Worm (Caenorhabditis elegans) whole organism, late embryonic: ENCODE measurements around the gene unc-70.

Experiments used
- C38D4.7 ChIP-seq: fragments of 200-800 bp; sonication (Bioruptor generic); optimal IDR thresholded peaks from 2 replicates; lab custom pipeline; 2018; ENCODE audit warnings: mild to moderate bottlenecking, missing genetic modification characterization, moderate library complexity, missing compliant biosample characterization
- K02D7.2 ChIP-seq: sonication (generic microtip); optimal IDR thresholded peaks from 2 replicates; lab custom pipeline; 2017; ENCODE audit warnings: mild to moderate bottlenecking, missing genetic modification characterization, missing compliant biosample characterization
- K09A11.1 ChIP-seq: sonication (generic microtip); optimal IDR thresholded peaks from 2 replicates; lab custom pipeline; 2017; ENCODE audit warnings: antibody characterized with exemption, mild to moderate bottlenecking, missing genetic modification characterization, missing compliant biosample characterization; ENCODE audit not compliant: insufficient read depth
- Y22D7AL.16 ChIP-seq: sonication (generic microtip); optimal IDR thresholded peaks from 2 replicates; lab custom pipeline; 2016; ENCODE audit warnings: missing genetic modification characterization, missing compliant biosample characterization
- ceh-19 ChIP-seq: fragments of 200-800 bp; sonication (Bioruptor generic); optimal IDR thresholded peaks from 2 replicates; lab custom pipeline; 2018; ENCODE audit warnings: mild to moderate bottlenecking, missing genetic modification characterization, missing compliant biosample characterization
- ceh-2 ChIP-seq: sonication (generic microtip); optimal IDR thresholded peaks from 2 replicates; lab custom pipeline; 2016; ENCODE audit warnings: missing genotype, missing genetic modification characterization, missing compliant biosample characterization
- ceh-22 ChIP-seq: sonication (generic microtip); optimal IDR thresholded peaks from 2 replicates; lab custom pipeline; 2017; ENCODE audit warnings: missing biosample characterization, missing genetic modification characterization
- ceh-24 ChIP-seq: sonication (generic microtip); optimal IDR thresholded peaks from 2 replicates; lab custom pipeline; 2016; ENCODE audit warnings: mild to moderate bottlenecking, missing genetic modification characterization, missing compliant biosample characterization
- ceh-30 ChIP-seq: fragments of 150-350 bp; optimal IDR thresholded peaks from 2 replicates; lab custom pipeline; 2014; ENCODE audit warnings: missing biosample characterization, missing genetic modification characterization
- ceh-45 ChIP-seq: fragments of 200-800 bp; sonication (Bioruptor generic); IDR thresholded peaks from 2 replicates; pipeline ENCODE4 v1.3.6; 2022; ENCODE audit warnings: missing genetic modification reagents, missing genetic modification characterization, missing compliant biosample characterization
- ceh-48 ChIP-seq: sonication (generic microtip); optimal IDR thresholded peaks from 2 replicates; lab custom pipeline; 2016; ENCODE audit warnings: missing genetic modification characterization, inconsistent platforms, missing compliant biosample characterization
- ceh-9 ChIP-seq: sonication (generic microtip); optimal IDR thresholded peaks from 2 replicates; lab custom pipeline; 2016; ENCODE audit warnings: mild to moderate bottlenecking, missing genetic modification characterization, inconsistent platforms, missing compliant biosample characterization
- che-1 ChIP-seq: sonication (generic microtip); optimal IDR thresholded peaks from 2 replicates; lab custom pipeline; 2016; ENCODE audit warnings: mild to moderate bottlenecking, missing genetic modification characterization, missing compliant biosample characterization
- elt-2 ChIP-seq: sonication (generic microtip); optimal IDR thresholded peaks from 2 replicates; lab custom pipeline; 2016; ENCODE audit warnings: missing genetic modification reagents, missing genetic modification characterization, missing compliant biosample characterization
- elt-4 ChIP-seq: sonication (generic microtip); optimal IDR thresholded peaks from 2 replicates; lab custom pipeline; 2016; ENCODE audit warnings: missing genetic modification characterization, missing compliant biosample characterization
- eyg-1 ChIP-seq: sonication (generic microtip); optimal IDR thresholded peaks from 2 replicates; lab custom pipeline; 2016; ENCODE audit warnings: missing genotype, missing genetic modification characterization, missing compliant biosample characterization
- fax-1 ChIP-seq: sonication (generic microtip); optimal IDR thresholded peaks from 2 replicates; lab custom pipeline; 2016; ENCODE audit warnings: missing genotype, missing genetic modification characterization, missing compliant biosample characterization
- fkh-10 ChIP-seq: fragments of 150-350 bp; optimal IDR thresholded peaks from 2 replicates; lab custom pipeline; 2014; ENCODE audit warnings: missing biosample characterization, missing genetic modification reagents, missing genetic modification characterization
- fkh-6 ChIP-seq: sonication (generic microtip); optimal IDR thresholded peaks from 2 replicates; lab custom pipeline; 2016; ENCODE audit warnings: missing genetic modification characterization, missing compliant biosample characterization
- hlh-13 ChIP-seq: fragments of 200-800 bp; sonication (Bioruptor generic); optimal IDR thresholded peaks from 2 replicates; lab custom pipeline; 2018; ENCODE audit warnings: mild to moderate bottlenecking, missing genetic modification characterization, missing compliant biosample characterization
- hlh-30 ChIP-seq: sonication (generic microtip); optimal IDR thresholded peaks from 2 replicates; lab custom pipeline; 2017; ENCODE audit warnings: antibody characterized with exemption, missing genetic modification characterization, missing compliant biosample characterization; ENCODE audit not compliant: insufficient read depth
- hlh-6 ChIP-seq: sonication (generic microtip); optimal IDR thresholded peaks from 2 replicates; lab custom pipeline; 2016; ENCODE audit warnings: missing genotype, missing genetic modification characterization, missing compliant biosample characterization
- hlh-8 ChIP-seq: sonication (generic microtip); optimal IDR thresholded peaks from 2 replicates; lab custom pipeline; 2016; ENCODE audit warnings: missing genotype, missing genetic modification characterization, missing compliant biosample characterization
- madf-2 ChIP-seq: sonication (generic microtip); optimal IDR thresholded peaks from 2 replicates; lab custom pipeline; 2017; ENCODE audit warnings: missing genetic modification characterization, missing compliant biosample characterization
- mec-3 ChIP-seq: sonication (generic microtip); optimal IDR thresholded peaks from 2 replicates; lab custom pipeline; 2016; ENCODE audit warnings: borderline replicate concordance, missing genetic modification characterization, missing compliant biosample characterization
- nhr-232 ChIP-seq: sonication (generic microtip); optimal IDR thresholded peaks from 2 replicates; lab custom pipeline; 2016; ENCODE audit warnings: missing genetic modification characterization, missing compliant biosample characterization
- pag-3 ChIP-seq: sonication (generic microtip); optimal IDR thresholded peaks from 2 replicates; lab custom pipeline; 2016; ENCODE audit warnings: missing compliant biosample characterization, missing genetic modification characterization, borderline replicate concordance
- pat-9 ChIP-seq: fragments of 200-800 bp; sonication (Bioruptor generic); optimal IDR thresholded peaks from 2 replicates; lab custom pipeline; 2018; ENCODE audit warnings: mild to moderate bottlenecking, missing genetic modification characterization, moderate library complexity, missing compliant biosample characterization
- pax-1 ChIP-seq: fragments of 150-350 bp; optimal IDR thresholded peaks from 2 replicates; lab custom pipeline; 2014; ENCODE audit warnings: missing biosample characterization, missing genetic modification characterization
- pha-4 ChIP-seq: fragments of 150-350 bp; optimal IDR thresholded peaks from 2 replicates; lab custom pipeline; 2018; ENCODE audit warnings: missing biosample characterization, missing genetic modification reagents, missing genetic modification characterization
- pros-1 ChIP-seq: fragments of 150-350 bp; optimal IDR thresholded peaks from 2 replicates; lab custom pipeline; 2014; ENCODE audit warnings: missing biosample characterization, missing genetic modification reagents, missing genetic modification characterization
- ref-2 ChIP-seq: sonication (generic microtip); optimal IDR thresholded peaks from 2 replicates; lab custom pipeline; 2016; ENCODE audit warnings: missing genetic modification characterization, missing compliant biosample characterization
- rnt-1 ChIP-seq: sonication (generic microtip); optimal IDR thresholded peaks from 2 replicates; lab custom pipeline; 2016; ENCODE audit warnings: missing genetic modification characterization, missing compliant biosample characterization
- sox-2 ChIP-seq: fragments of 200-800 bp; sonication (Bioruptor generic); IDR thresholded peaks from 2 replicates; pipeline ENCODE4 v1.3.6; 2022; ENCODE audit warnings: missing genetic modification reagents, missing genetic modification characterization, missing compliant biosample characterization
- syd-9 ChIP-seq: sonication (generic microtip); optimal IDR thresholded peaks from 2 replicates; lab custom pipeline; 2016; ENCODE audit warnings: mild to moderate bottlenecking, missing genetic modification characterization, moderate library complexity, missing compliant biosample characterization
- tbx-2 ChIP-seq: sonication (generic microtip); optimal IDR thresholded peaks from 2 replicates; lab custom pipeline; 2016; ENCODE audit warnings: missing genetic modification characterization, missing compliant biosample characterization
- ttx-3 ChIP-seq: sonication (generic microtip); optimal IDR thresholded peaks from 2 replicates; lab custom pipeline; 2016; ENCODE audit warnings: missing genetic modification reagents, missing genetic modification characterization, missing compliant biosample characterization
- unc-42 ChIP-seq: sonication (generic microtip); optimal IDR thresholded peaks from 2 replicates; lab custom pipeline; 2016; ENCODE audit warnings: missing genotype, missing genetic modification characterization, missing compliant biosample characterization
- unc-86 ChIP-seq: sonication (generic microtip); optimal IDR thresholded peaks from 2 replicates; lab custom pipeline; 2016; ENCODE audit warnings: missing genetic modification characterization, missing compliant biosample characterization
- zip-5 ChIP-seq: sonication (generic microtip); optimal IDR thresholded peaks from 2 replicates; lab custom pipeline; 2016; ENCODE audit warnings: missing genetic modification characterization, missing compliant biosample characterization

The unc-70 gene

DNA sequence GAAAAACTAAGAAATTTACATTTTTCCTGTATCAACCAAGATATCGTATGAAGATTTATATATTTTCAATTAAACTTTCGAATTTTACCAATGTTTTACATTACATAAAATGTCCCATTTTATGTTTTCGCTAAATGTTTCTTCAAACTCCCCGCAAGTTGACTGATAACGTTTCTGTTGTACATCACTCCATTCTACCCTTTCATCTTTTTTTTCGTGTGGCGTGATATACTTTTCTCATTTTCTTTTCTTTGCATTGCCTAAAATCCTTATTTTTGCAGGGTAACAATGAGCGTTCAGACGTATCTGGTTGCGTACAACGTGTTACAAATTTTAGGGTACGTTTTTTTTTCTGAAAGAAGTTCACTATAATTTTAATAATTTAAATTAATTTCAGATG is 42.1 kb upstream of the unc-70 start, which contains the start of gene hpo-8:
Gene hpo-8 (plus strand): TSS at position 282 of the 400 bp plus-strand sequence.
- TF ChIP-seq ceh-48 (tag; lab: Kevin White, UChicago) (no peak), pha-4 (tag; lab: Kevin White, UChicago) (no peak), ceh-30 (tag; lab: Kevin White, UChicago) (no peak), rnt-1 (tag; lab: Kevin White, UChicago) (no peak)

DNA sequence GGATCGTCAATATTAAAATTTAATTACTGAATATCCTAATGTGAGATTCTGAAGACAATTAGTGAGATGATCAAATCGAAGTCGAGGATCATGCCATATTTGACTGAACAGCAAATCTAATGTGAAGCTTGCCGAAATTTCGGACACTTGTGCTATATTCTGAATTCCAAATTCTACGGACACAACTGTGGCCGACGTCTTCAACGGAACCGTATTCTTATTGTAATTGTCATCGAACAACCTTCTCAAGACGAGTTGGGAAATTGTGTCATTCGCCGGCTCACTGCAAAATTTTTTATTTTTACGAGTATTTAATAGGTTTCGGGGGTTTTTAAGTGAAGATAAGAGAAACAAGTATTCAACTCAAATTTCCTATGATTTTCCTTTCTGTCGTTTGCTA is 38.7 kb upstream of the unc-70 start, which contains the start of gene T15B7.1:
Gene T15B7.1 (plus strand): TSS at position 301 of the 400 bp plus-strand sequence.
- no peak for TF ChIP-seq zip-5 (tag; lab: Kevin White, UChicago)
- no peak for TF ChIP-seq ceh-9 (tag; lab: Kevin White, UChicago)
- TF ChIP-seq fax-1 (tag; lab: Kevin White, UChicago), result no peak
- TF ChIP-seq elt-2 (tag; lab: Kevin White, UChicago), result no peak
- TF ChIP-seq Y22D7AL.16 (tag; lab: Kevin White, UChicago), result no peak
- TF ChIP-seq madf-2, result no peak
- no peak for TF ChIP-seq C38D4.7 (GFP tag; lab: Kevin White, UChicago)
- TF ChIP-seq K09A11.1, result no peak
- no peak for TF ChIP-seq pat-9
- no peak for TF ChIP-seq fkh-10 (GFP tag; lab: Kevin White, UChicago)
- TF ChIP-seq eyg-1 (tag; lab: Kevin White, UChicago), result no peak
- no peak for TF ChIP-seq sox-2 (GFP tag; lab: Robert Waterston, UW)
- no peak for TF ChIP-seq pax-1 (tag; lab: Kevin White, UChicago)
- TF ChIP-seq nhr-232, result no peak
- no peak for TF ChIP-seq ceh-22
- no peak for TF ChIP-seq unc-42
- TF ChIP-seq hlh-6 (tag; lab: Kevin White, UChicago), result no peak

DNA sequence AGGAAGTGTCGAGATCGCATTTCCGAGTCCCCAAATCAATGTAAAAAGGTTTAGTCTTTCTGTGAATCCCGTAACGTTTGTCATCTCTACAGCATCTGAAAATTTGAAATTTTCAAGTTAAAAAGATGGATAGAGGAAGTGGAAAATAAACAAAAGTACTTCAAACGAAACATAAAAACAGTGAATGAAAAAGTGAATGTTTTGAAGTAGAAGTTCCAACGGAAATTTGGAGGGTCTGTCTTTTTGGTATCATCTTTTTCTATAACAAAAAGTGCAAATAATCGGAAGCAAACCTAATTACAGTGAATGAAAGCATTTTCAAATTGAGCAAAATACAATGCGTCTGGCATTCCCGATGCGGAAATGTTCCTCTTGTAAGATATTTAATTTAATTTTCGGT is 34.6 kb upstream of the unc-70 start, which contains the start of gene lgc-54:
Gene lgc-54 (minus strand): TSS at position 101 of the 400 bp plus-strand sequence.
- no peak for TF ChIP-seq che-1 (tag; lab: Kevin White, UChicago)
- no peak for TF ChIP-seq Y22D7AL.16 (tag; lab: Kevin White, UChicago)
- TF ChIP-seq pag-3 (tag; lab: Kevin White, UChicago), result no peak
- TF ChIP-seq hlh-8 (tag; lab: Kevin White, UChicago), result no peak
- no peak for TF ChIP-seq unc-86
- TF ChIP-seq ceh-45 (GFP tag; lab: Robert Waterston, UW), result no peak
- no peak for TF ChIP-seq elt-4 (tag; lab: Kevin White, UChicago)
- TF ChIP-seq pros-1, result no peak
- TF ChIP-seq fkh-6 (tag; lab: Kevin White, UChicago), result no peak
- no peak for TF ChIP-seq zip-5 (tag; lab: Kevin White, UChicago)
- TF ChIP-seq ceh-19 (GFP tag; lab: Kevin White, UChicago), result no peak
- TF ChIP-seq madf-2, result no peak
- TF ChIP-seq hlh-13 (GFP tag; lab: Kevin White, UChicago), result no peak
- no peak for TF ChIP-seq ref-2 (tag; lab: Kevin White, UChicago)
- no peak for TF ChIP-seq eyg-1 (tag; lab: Kevin White, UChicago)
- no peak for TF ChIP-seq ceh-2 (tag; lab: Kevin White, UChicago)
- TF ChIP-seq syd-9, result no peak
- no peak for TF ChIP-seq hlh-30 (tag; lab: Kevin White, UChicago)

DNA sequence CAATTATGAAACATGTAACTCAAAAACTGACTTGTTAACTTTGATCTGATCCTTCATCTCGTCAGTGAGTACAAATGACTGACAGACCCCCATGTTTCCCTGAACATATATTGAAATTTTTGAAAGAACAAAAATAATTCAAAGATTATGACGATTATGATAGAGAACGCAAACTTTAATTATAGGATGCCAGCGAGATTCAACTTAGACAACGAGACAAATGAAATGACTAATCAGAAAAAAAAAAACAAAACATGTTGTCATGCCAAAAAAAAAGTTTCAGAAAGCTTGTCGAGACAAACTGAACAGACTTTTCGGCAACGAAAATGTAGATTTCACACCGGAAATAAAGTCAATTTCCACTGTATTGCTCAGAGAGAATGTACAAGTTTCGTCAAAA is 26.4 kb upstream of the unc-70 start, which contains the start of gene gpa-10:
Gene gpa-10 (minus strand): TSS at position 101 of the 400 bp plus-strand sequence.
- TF ChIP-seq pha-4 (tag; lab: Kevin White, UChicago), result no peak
- TF ChIP-seq, all 69 proteins: peak for 0

DNA sequence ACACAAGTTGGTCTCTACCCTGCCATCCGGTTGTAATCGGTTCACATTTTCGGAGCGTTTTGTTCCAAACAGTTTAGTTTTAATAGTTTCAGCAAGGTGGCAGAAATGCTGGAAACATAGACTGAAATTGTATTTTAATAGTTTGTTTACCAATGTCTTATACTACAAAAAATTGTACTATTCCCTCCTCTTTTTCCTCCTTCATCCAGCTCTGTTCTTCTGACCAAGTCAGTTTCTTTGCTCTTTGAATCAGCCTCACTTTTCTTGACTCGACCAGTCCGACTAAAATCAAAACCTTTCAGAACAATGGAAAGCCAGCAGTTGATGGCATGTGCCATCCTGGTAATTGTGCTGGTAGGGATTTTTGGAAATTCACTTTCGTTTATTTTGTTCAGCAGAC is 11.1 kb upstream of the unc-70 start, which contains the start of gene frpr-18:
Gene frpr-18 (plus strand): TSS at position 301 of the 400 bp plus-strand sequence.
- TF ChIP-seq ttx-3 (tag; lab: Kevin White, UChicago) (no peak), ceh-24 (tag; lab: Kevin White, UChicago) (no peak), elt-4 (tag; lab: Kevin White, UChicago) (no peak), ceh-48 (tag; lab: Kevin White, UChicago) (no peak), ceh-30 (tag; lab: Kevin White, UChicago) (no peak), K02D7.2 (no peak), mec-3 (tag; lab: Kevin White, UChicago) (no peak), tbx-2 (tag; lab: Kevin White, UChicago) (no peak)
